Fruit fly (Drosophila melanogaster) whole organism, embryonic: ENCODE results near the gene Ccz1.

ENCODE experiments used
- Ada2b ChIP-seq: fragments of 200-800 bp; sonication (Bioruptor generic); IDR thresholded peaks from 2 replicates; pipeline ENCODE4 v1.3.6; 2022; ENCODE audit warnings: missing biosample characterization, missing genetic modification characterization
- BtbVII ChIP-seq: fragments of 200-800 bp; sonication (Bioruptor generic); optimal IDR thresholded peaks from 3 replicates; lab custom pipeline; 2017; ENCODE audit warnings: missing biosample characterization, mild to moderate bottlenecking, missing genetic modification characterization
- CG10959 ChIP-seq: fragments of 200-800 bp; sonication (Bioruptor generic); IDR thresholded peaks from 2 replicates; pipeline ENCODE4 v1.3.6; 2022; ENCODE audit warnings: missing biosample characterization, missing genetic modification characterization
- CG11247 ChIP-seq: fragments of 200-800 bp; sonication (Bioruptor generic); IDR thresholded peaks from 2 replicates; pipeline ENCODE4 v1.3.6; 2022; ENCODE audit warnings: missing biosample characterization, missing genetic modification characterization
- CG12236 ChIP-seq: fragments of 200-800 bp; sonication (Bioruptor generic); optimal IDR thresholded peaks from 2 replicates; lab custom pipeline; 2016; ENCODE audit warnings: missing biosample characterization, missing genetic modification characterization
- CG13894 ChIP-seq: fragments of 200-800 bp; sonication (Bioruptor generic); optimal IDR thresholded peaks from 3 replicates; lab custom pipeline; 2018; ENCODE audit warnings: missing biosample characterization, mild to moderate bottlenecking, missing genetic modification characterization, moderate library complexity
- CG14014 ChIP-seq: fragments of 200-800 bp; sonication (Bioruptor generic); IDR thresholded peaks from 2 replicates; pipeline ENCODE4 v1.3.6; 2022; ENCODE audit warnings: missing biosample characterization, missing genetic modification characterization
- CG1603 ChIP-seq: fragments of 200-800 bp; sonication (Bioruptor generic); optimal IDR thresholded peaks from 2 replicates; lab custom pipeline; 2019; ENCODE audit warnings: missing biosample characterization, mild to moderate bottlenecking, missing genetic modification characterization, moderate library complexity
- CG2116 ChIP-seq: fragments of 200-800 bp; sonication (Bioruptor generic); optimal IDR thresholded peaks from 3 replicates; lab custom pipeline; 2018; ENCODE audit warnings: missing biosample characterization, mild to moderate bottlenecking, missing genetic modification characterization
- CG2678 ChIP-seq: fragments of 200-800 bp; sonication (Bioruptor generic); optimal IDR thresholded peaks from 3 replicates; lab custom pipeline; 2019; ENCODE audit warnings: missing biosample characterization, mild to moderate bottlenecking, missing genetic modification characterization, moderate library complexity
- CG2712 ChIP-seq: fragments of 200-800 bp; optimal IDR thresholded peaks from 3 replicates; lab custom pipeline; 2019; ENCODE audit warnings: missing biosample characterization, mild to moderate bottlenecking, missing genetic modification characterization, moderate library complexity
- CG31365 ChIP-seq: fragments of 200-800 bp; sonication (Bioruptor generic); optimal IDR thresholded peaks from 2 replicates; lab custom pipeline; 2018; ENCODE audit warnings: missing biosample characterization, mild to moderate bottlenecking, missing genetic modification characterization
- CG31441 ChIP-seq: fragments of 200-800 bp; sonication (Bioruptor generic); IDR thresholded peaks from 2 replicates; pipeline ENCODE4 v1.3.6; 2022; ENCODE audit warnings: missing biosample characterization, missing genetic modification characterization
- CG34224 ChIP-seq: fragments of 200-800 bp; sonication (Bioruptor generic); IDR thresholded peaks from 3 replicates; pipeline ENCODE4 v1.3.6; 2022; ENCODE audit warnings: missing biosample characterization, missing genetic modification characterization; ENCODE audit not compliant: partially characterized antibody
- CG4820 ChIP-seq: fragments of 200-800 bp; sonication (Bioruptor generic); optimal IDR thresholded peaks from 3 replicates; lab custom pipeline; 2016; ENCODE audit warnings: missing biosample characterization, missing genetic modification characterization
- CG5953 ChIP-seq: fragments of 200-800 bp; sonication (Bioruptor generic); IDR thresholded peaks from 2 replicates; pipeline ENCODE4 v1.3.6; 2022; ENCODE audit warnings: missing biosample characterization, missing genetic modification characterization
- CG7357 ChIP-seq: fragments of 200-800 bp; sonication (Bioruptor generic); IDR thresholded peaks from 3 replicates; pipeline ENCODE4 v1.3.6; 2022; ENCODE audit warnings: missing biosample characterization, missing genetic modification characterization
- CG8359 ChIP-seq: fragments of 200-800 bp; sonication (Bioruptor generic); optimal IDR thresholded peaks from 2 replicates; lab custom pipeline; 2017; ENCODE audit warnings: missing biosample characterization, mild to moderate bottlenecking, missing genetic modification characterization, borderline replicate concordance
- CTCF ChIP-seq: fragments of 200-800 bp; sonication (Bioruptor generic); optimal IDR thresholded peaks from 2 replicates; lab custom pipeline; 2017; ENCODE audit warnings: missing biosample characterization, mild to moderate bottlenecking, missing genetic modification characterization, moderate library complexity
- CrebB ChIP-seq: fragments of 200-800 bp; sonication (Bioruptor generic); optimal IDR thresholded peaks from 3 replicates; lab custom pipeline; 2018; ENCODE audit warnings: missing biosample characterization, mild to moderate bottlenecking, missing genetic modification characterization
- Dbx ChIP-seq: fragments of 200-800 bp; sonication (Bioruptor generic); IDR thresholded peaks from 3 replicates; pipeline ENCODE4 v1.3.6; 2022; ENCODE audit warnings: missing biosample characterization, missing genetic modification characterization
- Dip2 ChIP-seq: fragments of 200-800 bp; sonication (Bioruptor generic); IDR thresholded peaks from 2 replicates; pipeline ENCODE4 v1.3.6; 2022; ENCODE audit warnings: missing biosample characterization, missing genetic modification characterization
- E2f1 ChIP-seq: fragments of 200-800 bp; sonication (Bioruptor generic); IDR thresholded peaks from 2 replicates; pipeline ENCODE4 v1.3.6; 2022; ENCODE audit warnings: missing biosample characterization, missing genetic modification characterization
- E2f2 ChIP-seq: fragments of 200-800 bp; sonication (Bioruptor generic); IDR thresholded peaks from 2 replicates; pipeline ENCODE4 v1.3.6; 2022; ENCODE audit warnings: missing biosample characterization, missing genetic modification characterization
- ERR ChIP-seq: fragments of 200-800 bp; sonication (Bioruptor generic); optimal IDR thresholded peaks from 2 replicates; lab custom pipeline; 2016; ENCODE audit warnings: missing biosample characterization, missing genetic modification characterization
- GATAe ChIP-seq: fragments of 200-800 bp; sonication (Bioruptor generic); conservative IDR thresholded peaks from 2 replicates; pipeline ENCODE4 v1.3.6; 2022; ENCODE audit warnings: missing biosample characterization, missing genetic modification characterization
- Gsc ChIP-seq: fragments of 200-800 bp; sonication (Bioruptor generic); IDR thresholded peaks from 2 replicates; pipeline ENCODE4 v1.3.6; 2022; ENCODE audit warnings: missing biosample characterization, missing genetic modification characterization
- Neu2 ChIP-seq: fragments of 200-800 bp; sonication (Bioruptor generic); optimal IDR thresholded peaks from 3 replicates; lab custom pipeline; 2016; ENCODE audit warnings: missing biosample characterization, missing genetic modification characterization, borderline replicate concordance
- Sox102F ChIP-seq: fragments of 200-800 bp; sonication (Bioruptor generic); optimal IDR thresholded peaks from 2 replicates; lab custom pipeline; 2018; ENCODE audit warnings: missing biosample characterization, mild to moderate bottlenecking, missing genetic modification characterization, moderate library complexity
- TFAM ChIP-seq: fragments of 200-800 bp; sonication (Bioruptor generic); optimal IDR thresholded peaks from 2 replicates; lab custom pipeline; 2017; ENCODE audit warnings: missing biosample characterization, missing genetic modification characterization, inconsistent platforms
- Xrp1 ChIP-seq: fragments of 200-800 bp; sonication (Bioruptor generic); IDR thresholded peaks from 2 replicates; pipeline ENCODE4 v1.3.6; 2022; ENCODE audit warnings: missing biosample characterization, missing genetic modification characterization
- ab ChIP-seq: fragments of 200-800 bp; sonication (Bioruptor generic); optimal IDR thresholded peaks from 2 replicates; lab custom pipeline; 2016; ENCODE audit warnings: missing biosample characterization, missing genetic modification characterization
- ara ChIP-seq: fragments of 200-800 bp; sonication (Bioruptor generic); IDR thresholded peaks from 2 replicates; pipeline ENCODE4 v1.3.6; 2022; ENCODE audit warnings: missing biosample characterization, missing genetic modification characterization
- br ChIP-seq: fragments of >200 bp; optimal IDR thresholded peaks from 2 replicates; lab custom pipeline; 2017
- cwo ChIP-seq: fragments of 200-800 bp; sonication (Bioruptor generic); optimal IDR thresholded peaks from 3 replicates; lab custom pipeline; 2017; ENCODE audit warnings: missing biosample characterization, missing genetic modification characterization, mild to moderate bottlenecking, moderate library complexity, missing genetic modification reagents
- fd96Cb ChIP-seq: fragments of 200-800 bp; sonication (Bioruptor generic); optimal IDR thresholded peaks from 2 replicates; lab custom pipeline; 2018; ENCODE audit warnings: missing biosample characterization, mild to moderate bottlenecking, missing genetic modification characterization, moderate library complexity
- fru ChIP-seq: fragments of >200 bp; optimal IDR thresholded peaks from 2 replicates; lab custom pipeline; 2017
- hb ChIP-seq: fragments of 200-800 bp; sonication (Bioruptor generic); IDR thresholded peaks from 3 replicates; pipeline ENCODE4 v1.3.6; 2022; ENCODE audit warnings: missing biosample characterization, missing genetic modification characterization; ENCODE audit not compliant: partially characterized antibody
- hth ChIP-seq: fragments of >200 bp; optimal IDR thresholded peaks from 2 replicates; lab custom pipeline; 2017; ENCODE audit warnings: inconsistent platforms
- jumu ChIP-seq: fragments of 200-800 bp; sonication (Bioruptor generic); optimal IDR thresholded peaks from 3 replicates; lab custom pipeline; 2016; ENCODE audit warnings: missing biosample characterization, missing genetic modification characterization
- ken ChIP-seq: fragments of 200-800 bp; sonication (Bioruptor generic); IDR thresholded peaks from 3 replicates; pipeline ENCODE4 v1.3.6; 2022; ENCODE audit warnings: missing biosample characterization, missing genetic modification characterization
- lab ChIP-seq: fragments of 200-800 bp; sonication (Bioruptor generic); optimal IDR thresholded peaks from 3 replicates; lab custom pipeline; 2017; ENCODE audit warnings: missing biosample characterization, missing genetic modification characterization, mild to moderate bottlenecking, moderate library complexity, missing genetic modification reagents
- mld ChIP-seq: fragments of 200-800 bp; sonication (Bioruptor generic); IDR thresholded peaks from 3 replicates; pipeline ENCODE4 v1.3.6; 2022; ENCODE audit warnings: missing biosample characterization, missing genetic modification characterization; ENCODE audit not compliant: partially characterized antibody
- pnt ChIP-seq: fragments of 200-800 bp; sonication (Bioruptor generic); optimal IDR thresholded peaks from 3 replicates; lab custom pipeline; 2016; ENCODE audit warnings: missing biosample characterization, missing genetic modification characterization
- sd ChIP-seq: fragments of 200-800 bp; sonication (Bioruptor generic); optimal IDR thresholded peaks from 3 replicates; lab custom pipeline; 2018; ENCODE audit warnings: missing biosample characterization, mild to moderate bottlenecking, missing genetic modification characterization, moderate library complexity
- stwl ChIP-seq: fragments of 200-800 bp; sonication (Bioruptor generic); optimal IDR thresholded peaks from 3 replicates; lab custom pipeline; 2018; ENCODE audit warnings: missing biosample characterization, mild to moderate bottlenecking, missing genetic modification characterization, moderate library complexity
- tin ChIP-seq: fragments of 200-800 bp; sonication (Bioruptor generic); optimal IDR thresholded peaks from 3 replicates; lab custom pipeline; 2016; ENCODE audit warnings: missing biosample characterization, missing genetic modification characterization
- trh ChIP-seq: fragments of 200-800 bp; sonication (Bioruptor generic); optimal IDR thresholded peaks from 2 replicates; lab custom pipeline; 2016; ENCODE audit warnings: missing biosample characterization, missing genetic modification characterization
- ttk ChIP-seq: fragments of 200-800 bp; sonication (Bioruptor generic); IDR thresholded peaks from 2 replicates; pipeline ENCODE4 v2.1.2; 2022; ENCODE audit warnings: missing biosample characterization, missing genetic modification characterization
- wdn ChIP-seq: fragments of 200-800 bp; sonication (Bioruptor generic); IDR thresholded peaks from 2 replicates; pipeline ENCODE4 v1.3.6; 2022; ENCODE audit warnings: missing biosample characterization, missing genetic modification characterization
- wek ChIP-seq: fragments of 200-800 bp; sonication (Bioruptor generic); optimal IDR thresholded peaks from 3 replicates; lab custom pipeline; 2018; ENCODE audit warnings: missing biosample characterization, mild to moderate bottlenecking, missing genetic modification characterization, moderate library complexity

Gene Ccz1

dm6 chr3L:3862504-3863380 lies 36.2 kb downstream of the Ccz1 start (continued):
- TF ChIP-seq CG1603 (tag; lab: Kevin White, UChicago) (peak; percentile 69), mld (GFP tag; lab: Robert Waterston, UW) (no peak), Neu2 (GFP tag; lab: Kevin White, UChicago) (no peak), Xrp1 (GFP tag; lab: Robert Waterston, UW) (peak; percentile 86), lab (GFP tag; lab: Kevin White, UChicago) (peak; percentile 37), hb (GFP tag; lab: Robert Waterston, UW) (no peak), ERR (GFP tag; lab: Kevin White, UChicago) (peak; percentile 17), cwo (GFP tag; lab: Kevin White, UChicago) (no peak), br (lab: Kevin White, UChicago) (no peak), wdn (GFP tag; lab: Robert Waterston, UW) (no peak), CG14014 (no peak), CG4820 (peak; percentile 80), tin (GFP tag; lab: Kevin White, UChicago) (peak; percentile 69), E2f2 (GFP tag; lab: Robert Waterston, UW) (no peak), TFAM (GFP tag; lab: Kevin White, UChicago) (peak; percentile 34), GATAe (GFP tag; lab: Robert Waterston, UW) (no peak), CG2678 (peak; percentile 73), CG10959 (GFP tag; lab: Robert Waterston, UW) (peak; percentile 85), CG11247 (GFP tag; lab: Robert Waterston, UW) (no peak), CrebB (tag; lab: Kevin White, UChicago) (peak; percentile 30), E2f1 (GFP tag; lab: Robert Waterston, UW) (peak; percentile 40; the same call in 1 of the 2 replicates), fru (no peak), ara (GFP tag; lab: Robert Waterston, UW) (peak; percentile 67), CG8359 (peak; percentile 43), Gsc (0 out of 2 replicates have a peak, but pooled peaks have one; percentile 16), CG5953 (GFP tag; lab: Robert Waterston, UW) (no peak), CG7357 (GFP tag; lab: Robert Waterston, UW) (peak; percentile 50; the same call in 1 of the 3 replicates), pnt (GFP tag; lab: Kevin White, UChicago) (no peak), stwl (tag; lab: Kevin White, UChicago) (peak; percentile 48), BtbVII (no peak), CG2116 (no peak), CTCF (no peak), jumu (GFP tag; lab: Kevin White, UChicago) (no peak), ken (no peak), Dbx (no peak), Ada2b (GFP tag; lab: Robert Waterston, UW) (peak; percentile 45), CG13894 (tag; lab: Kevin White, UChicago) (peak; percentile 74), Dip2 (GFP tag; lab: Robert Waterston, UW) (no peak), Sox102F (peak; percentile 76), sd (peak; percentile 4), CG31441 (GFP tag; lab: Robert Waterston, UW) (peak; percentile 84), CG34224 (no peak), CG31365 (no peak), hth (lab: Kevin White, UChicago) (no peak), wek (no peak), trh (GFP tag; lab: Kevin White, UChicago) (peak; percentile 40), ab (GFP tag; lab: Kevin White, UChicago) (no peak), ttk (GFP tag; lab: Robert Waterston, UW) (peak; percentile 48; the same call in 1 of the 2 replicates), fd96Cb (tag; lab: Kevin White, UChicago) (peak; percentile 81), CG2712 (tag; lab: Kevin White, UChicago) (peak; percentile 84), CG12236 (GFP tag; lab: Kevin White, UChicago) (peak; percentile 71)
